Worm (Caenorhabditis elegans): ENCODE data around the gene F40H3.3.

Gene F40H3.3

ce11 chrII:6207252-6207651 lies 35.9 kb downstream of the F40H3.3 start:
- TF ChIP-seq ham-2 (GFP tag; optimal IDR thresholded peaks at IDR 0.05) (no peak), hlh-1 (tag; optimal IDR thresholded peaks at IDR 0.05) (no peak), nhr-2 (tag; optimal IDR thresholded peaks at IDR 0.05) (no peak), elt-3 (tag; optimal IDR thresholded peaks at IDR 0.05) (no peak), drap-1 (GFP tag; optimal IDR thresholded peaks at IDR 0.05) (no peak), nhr-12 (tag; optimal IDR thresholded peaks at IDR 0.05) (no peak), nhr-237 (tag; optimal IDR thresholded peaks at IDR 0.05) (no peak), flh-1 (GFP tag; optimal IDR thresholded peaks at IDR 0.05) (no peak), nhr-76 (tag; optimal IDR thresholded peaks at IDR 0.05) (no peak), lin-13 (tag; optimal IDR thresholded peaks at IDR 0.05) (no peak), ceh-39 (tag; optimal IDR thresholded peaks at IDR 0.05) (no peak), pha-4 (tag; optimal IDR thresholded peaks at IDR 0.05) (no peak)

DNA sequence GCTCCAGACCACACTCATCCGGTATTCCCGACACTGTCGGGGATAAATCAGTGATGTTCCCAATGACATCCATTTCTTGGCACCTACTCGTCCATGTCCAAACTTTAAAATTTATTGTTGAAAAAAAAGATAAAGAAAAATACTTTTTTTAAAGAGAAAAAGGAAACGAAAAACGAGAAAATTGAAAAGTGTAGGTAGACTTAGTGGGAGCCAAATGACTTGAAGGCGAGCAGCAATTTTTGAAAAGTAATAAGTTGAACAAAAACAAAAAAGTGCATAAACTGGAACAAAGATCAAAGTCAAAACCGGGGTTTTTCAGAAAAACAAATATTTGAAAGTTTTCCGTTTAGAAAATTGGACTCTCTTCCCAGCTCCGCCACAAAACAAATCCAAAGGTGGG lies 36.8 kb downstream of the F40H3.3 start, which contains the start of gene daf-37:
TSS of gene daf-37 (minus strand) at position 101 of the 400 bp plus-strand sequence.
- no peak for TF ChIP-seq ceh-83 (GFP tag; optimal IDR thresholded peaks at IDR 0.05)
- TF ChIP-seq blmp-1 (tag; optimal IDR thresholded peaks at IDR 0.05), result no peak
- no peak for TF ChIP-seq lin-13 (tag; optimal IDR thresholded peaks at IDR 0.05)
- TF ChIP-seq bed-3 (GFP tag; optimal IDR thresholded peaks at IDR 0.05), result no peak
- no peak for TF ChIP-seq sptf-1 (tag; optimal IDR thresholded peaks at IDR 0.05)
- TF ChIP-seq M03D4.4 (tag; optimal IDR thresholded peaks at IDR 0.05), result no peak
- no peak for TF ChIP-seq nhr-12 (tag; optimal IDR thresholded peaks at IDR 0.05)
- TF ChIP-seq pha-4 (tag; optimal IDR thresholded peaks at IDR 0.05), result no peak
- no peak for TF ChIP-seq elt-3 (tag; optimal IDR thresholded peaks at IDR 0.05)
- TF ChIP-seq sem-2 (GFP tag; optimal IDR thresholded peaks at IDR 0.05), result no peak
- TF ChIP-seq mls-2 (tag; optimal IDR thresholded peaks at IDR 0.05), result no peak
- TF ChIP-seq ces-1 (GFP tag; optimal IDR thresholded peaks at IDR 0.05), result no peak
- TF ChIP-seq nhr-76 (tag; optimal IDR thresholded peaks at IDR 0.05), result no peak
- no peak for TF ChIP-seq lin-32 (GFP tag; optimal IDR thresholded peaks at IDR 0.05)
- no peak for TF ChIP-seq tbx-8 (GFP tag; optimal IDR thresholded peaks at IDR 0.05)
- TF ChIP-seq nhr-237 (tag; optimal IDR thresholded peaks at IDR 0.05), result no peak
- no peak for TF ChIP-seq flh-1 (GFP tag; optimal IDR thresholded peaks at IDR 0.05)
- TF ChIP-seq hlh-1 (tag; optimal IDR thresholded peaks at IDR 0.05), result no peak
- no peak for TF ChIP-seq unc-120 (tag; optimal IDR thresholded peaks at IDR 0.05; ENCODE audit: poor library complexity, severe bottlenecking)

DNA sequence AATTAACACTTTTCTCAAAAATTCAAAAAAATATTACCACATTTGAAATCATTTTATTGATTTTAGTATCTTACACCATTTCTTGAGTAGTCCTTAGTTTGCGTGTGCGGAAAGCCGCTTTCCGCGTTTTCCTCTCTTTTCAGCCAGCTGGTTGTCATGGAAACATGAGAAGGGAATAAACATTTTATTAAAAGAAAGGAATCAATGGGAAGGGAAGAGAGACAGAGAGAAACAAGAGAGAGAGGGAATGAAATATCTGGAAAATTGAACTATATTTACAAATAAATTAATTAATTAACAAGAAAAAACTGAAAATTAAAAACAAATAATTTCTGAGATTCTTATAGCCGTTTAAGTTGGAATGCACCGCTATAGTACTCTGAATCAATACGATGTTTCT lies 48.0 kb downstream of the F40H3.3 start, which contains the start of gene mks-2:
TSS of gene mks-2 (minus strand) at position 101 of the 400 bp plus-strand sequence.
- no peak for TF ChIP-seq zip-8 (tag; optimal IDR thresholded peaks at IDR 0.05)
- TF ChIP-seq blmp-1 (tag; optimal IDR thresholded peaks at IDR 0.05), result no peak
- no peak for TF ChIP-seq elt-3 (tag; optimal IDR thresholded peaks at IDR 0.05)
- no peak for TF ChIP-seq sem-2 (GFP tag; optimal IDR thresholded peaks at IDR 0.05)
- TF ChIP-seq flh-1 (GFP tag; optimal IDR thresholded peaks at IDR 0.05), result no peak
- TF ChIP-seq lsy-2 (tag; optimal IDR thresholded peaks at IDR 0.05), result no peak
- no peak for TF ChIP-seq tbx-8 (GFP tag; optimal IDR thresholded peaks at IDR 0.05)
- TF ChIP-seq snpc-4 (tag; optimal IDR thresholded peaks at IDR 0.05), result no peak

ce11 chrII:6221470-6221869 lies 50.2 kb downstream of the F40H3.3 start:
- TF ChIP-seq pha-4 (tag; optimal IDR thresholded peaks at IDR 0.05), result no peak
- no peak for TF ChIP-seq tbx-8 (GFP tag; optimal IDR thresholded peaks at IDR 0.05)
- TF ChIP-seq sem-2 (GFP tag; optimal IDR thresholded peaks at IDR 0.05), result no peak
- TF ChIP-seq nhr-237 (tag; optimal IDR thresholded peaks at IDR 0.05), result no peak
- TF ChIP-seq bed-3 (GFP tag; optimal IDR thresholded peaks at IDR 0.05), result no peak
- no peak for TF ChIP-seq hlh-1 (tag; optimal IDR thresholded peaks at IDR 0.05)
- no peak for TF ChIP-seq unc-120 (tag; optimal IDR thresholded peaks at IDR 0.05; ENCODE audit: poor library complexity, severe bottlenecking)
- no peak for TF ChIP-seq ceh-39 (tag; optimal IDR thresholded peaks at IDR 0.05)
- no peak for TF ChIP-seq nhr-12 (tag; optimal IDR thresholded peaks at IDR 0.05)
- TF ChIP-seq mep-1 (tag; optimal IDR thresholded peaks at IDR 0.05), result no peak
- no peak for TF ChIP-seq unc-39 (tag; optimal IDR thresholded peaks at IDR 0.05)
- TF ChIP-seq drap-1 (GFP tag; optimal IDR thresholded peaks at IDR 0.05), result no peak
- TF ChIP-seq ceh-83 (GFP tag; optimal IDR thresholded peaks at IDR 0.05), result no peak
- no peak for TF ChIP-seq elt-1 (tag; optimal IDR thresholded peaks at IDR 0.05; ENCODE audit: borderline replicate concordance, insufficient read depth)
- no peak for TF ChIP-seq elt-3 (tag; optimal IDR thresholded peaks at IDR 0.05)
- no peak for TF ChIP-seq nhr-28 (tag; optimal IDR thresholded peaks at IDR 0.05)
- TF ChIP-seq blmp-1 (tag; optimal IDR thresholded peaks at IDR 0.05), result no peak
- no peak for TF ChIP-seq unc-62 (GFP tag; optimal IDR thresholded peaks at IDR 0.05)
- no peak for TF ChIP-seq ham-2 (GFP tag; optimal IDR thresholded peaks at IDR 0.05)
- TF ChIP-seq mls-2 (tag; optimal IDR thresholded peaks at IDR 0.05), result no peak

- TF ChIP-seq flh-1 (GFP tag; optimal IDR thresholded peaks at IDR 0.05), result no peak
- no peak for TF ChIP-seq bed-3 (GFP tag; optimal IDR thresholded peaks at IDR 0.05)
- TF ChIP-seq pha-4 (tag; optimal IDR thresholded peaks at IDR 0.05), result no peak
- no peak for TF ChIP-seq tbx-8 (GFP tag; optimal IDR thresholded peaks at IDR 0.05)
- no peak for TF ChIP-seq blmp-1 (tag; optimal IDR thresholded peaks at IDR 0.05)
- TF ChIP-seq mls-2 (tag; optimal IDR thresholded peaks at IDR 0.05), result no peak
- TF ChIP-seq zip-8 (tag; optimal IDR thresholded peaks at IDR 0.05), result no peak
- no peak for TF ChIP-seq mab-5 (tag; optimal IDR thresholded peaks at IDR 0.05)
- TF ChIP-seq unc-39 (tag; optimal IDR thresholded peaks at IDR 0.05), result no peak
- no peak for TF ChIP-seq sem-2 (GFP tag; optimal IDR thresholded peaks at IDR 0.05)
These were observed 51.3 kb downstream of the F40H3.3 start, which contains the start of gene C30B5.6 for ce11 chrII:6222558-6222957. C30B5.6 (minus strand) TSS chrII:6222658.
